Fruit fly (Drosophila melanogaster) whole organism, embryonic: ENCODE results near the gene slam.

Experiments used
- Abd-B ChIP-seq: fragments of 200-800 bp; sonication (Bioruptor generic); optimal IDR thresholded peaks from 2 replicates; lab custom pipeline; 2018; ENCODE audit warnings: missing biosample characterization, mild to moderate bottlenecking, missing genetic modification characterization, moderate library complexity
- Asciz ChIP-seq: fragments of 200-800 bp; sonication (Bioruptor generic); optimal IDR thresholded peaks from 2 replicates; lab custom pipeline; 2017; ENCODE audit warnings: missing biosample characterization, mild to moderate bottlenecking, missing genetic modification characterization, missing genetic modification reagents
- Awh ChIP-seq: fragments of 200-800 bp; sonication (Bioruptor generic); IDR thresholded peaks from 2 replicates; pipeline ENCODE4, ENCODE4 v1.3.6; 2022; ENCODE audit warnings: missing biosample characterization, missing genetic modification characterization
- Bgb ChIP-seq: fragments of 200-800 bp; sonication (Bioruptor generic); IDR thresholded peaks from 2 replicates; pipeline ENCODE4 v1.3.6; 2022; ENCODE audit warnings: missing biosample characterization, missing genetic modification characterization; ENCODE audit not compliant: partially characterized antibody
- CG10209 ChIP-seq: fragments of 200-800 bp; sonication (Bioruptor generic); optimal IDR thresholded peaks from 3 replicates; lab custom pipeline; 2017; ENCODE audit warnings: missing biosample characterization, mild to moderate bottlenecking, missing genetic modification characterization, missing genetic modification reagents
- CG1024 ChIP-seq: fragments of 200-800 bp; sonication (Bioruptor generic); IDR thresholded peaks from 2 replicates; pipeline ENCODE4 v1.3.6; 2022; ENCODE audit warnings: missing biosample characterization, missing genetic modification characterization
- CG12155 ChIP-seq: fragments of 200-800 bp; sonication (Bioruptor generic); optimal IDR thresholded peaks from 3 replicates; lab custom pipeline; 2016; ENCODE audit warnings: missing biosample characterization, missing genetic modification characterization
- CG12219 ChIP-seq: fragments of 200-800 bp; sonication (Bioruptor generic); optimal IDR thresholded peaks from 3 replicates; lab custom pipeline; 2018; ENCODE audit warnings: missing biosample characterization, mild to moderate bottlenecking, missing genetic modification characterization
- CG13296 ChIP-seq: fragments of 200-800 bp; sonication (Bioruptor generic); optimal IDR thresholded peaks from 3 replicates; lab custom pipeline; 2018; ENCODE audit warnings: missing biosample characterization, mild to moderate bottlenecking, missing genetic modification characterization
- CG1529 ChIP-seq: fragments of 200-800 bp; sonication (Bioruptor generic); optimal IDR thresholded peaks from 3 replicates; lab custom pipeline; 2018; ENCODE audit warnings: missing biosample characterization, missing genetic modification characterization
- CG15514 ChIP-seq: fragments of 200-800 bp; sonication (Bioruptor generic); optimal IDR thresholded peaks from 3 replicates; lab custom pipeline; 2017; ENCODE audit warnings: missing biosample characterization, missing genetic modification characterization, mild to moderate bottlenecking, moderate library complexity, missing genetic modification reagents
- CG17829 ChIP-seq: fragments of 200-800 bp; optimal IDR thresholded peaks from 2 replicates; lab custom pipeline; 2019; ENCODE audit warnings: missing biosample characterization, mild to moderate bottlenecking, missing genetic modification characterization, moderate library complexity
- CG1792 ChIP-seq: fragments of 200-800 bp; sonication (Bioruptor generic); optimal IDR thresholded peaks from 2 replicates; lab custom pipeline; 2016; ENCODE audit warnings: missing biosample characterization, missing genetic modification characterization
- CG18599 ChIP-seq: fragments of 200-800 bp; sonication (Bioruptor generic); optimal IDR thresholded peaks from 3 replicates; lab custom pipeline; 2017; ENCODE audit warnings: missing biosample characterization, missing genetic modification characterization, mild to moderate bottlenecking, moderate library complexity, missing genetic modification reagents
- CG18764 ChIP-seq: fragments of 200-800 bp; sonication (Bioruptor generic); optimal IDR thresholded peaks from 3 replicates; lab custom pipeline; 2016; ENCODE audit warnings: missing biosample characterization, missing genetic modification characterization
- CG2116 ChIP-seq: fragments of 200-800 bp; sonication (Bioruptor generic); optimal IDR thresholded peaks from 3 replicates; lab custom pipeline; 2018; ENCODE audit warnings: missing biosample characterization, mild to moderate bottlenecking, missing genetic modification characterization
- CG2199 ChIP-seq: fragments of 200-800 bp; sonication (Bioruptor generic); IDR thresholded peaks from 3 replicates; pipeline ENCODE4 v1.3.6; 2022; ENCODE audit warnings: missing biosample characterization, missing genetic modification characterization
- CG30403 ChIP-seq: fragments of 200-800 bp; sonication (Bioruptor generic); optimal IDR thresholded peaks from 3 replicates; lab custom pipeline; 2016; ENCODE audit warnings: missing biosample characterization, missing genetic modification characterization
- CG33557 ChIP-seq: fragments of 200-800 bp; sonication (Bioruptor generic); optimal IDR thresholded peaks from 2 replicates; lab custom pipeline; 2019; ENCODE audit warnings: missing biosample characterization, mild to moderate bottlenecking, missing genetic modification characterization, moderate library complexity
- CG3847 ChIP-seq: fragments of 200-800 bp; sonication (Bioruptor generic); IDR thresholded peaks from 2 replicates; pipeline ENCODE4 v1.3.6; 2022; ENCODE audit warnings: missing biosample characterization, missing genetic modification characterization
- CG9727 ChIP-seq: fragments of 200-800 bp; sonication (Bioruptor generic); optimal IDR thresholded peaks from 3 replicates; lab custom pipeline; 2017; ENCODE audit warnings: missing biosample characterization, mild to moderate bottlenecking, missing genetic modification characterization
- CG9932 ChIP-seq: fragments of 200-800 bp; sonication (Bioruptor generic); IDR thresholded peaks from 2 replicates; pipeline ENCODE4 v1.3.6; 2022; ENCODE audit warnings: missing biosample characterization, missing genetic modification characterization
- CkIIα-i1 ChIP-seq: fragments of 200-800 bp; sonication (Bioruptor generic); IDR thresholded peaks from 2 replicates; pipeline ENCODE4 v1.3.6; 2022; ENCODE audit warnings: missing biosample characterization, missing genetic modification characterization
- D19B ChIP-seq: fragments of 200-800 bp; sonication (Bioruptor generic); optimal IDR thresholded peaks from 2 replicates; lab custom pipeline; 2017; ENCODE audit warnings: missing biosample characterization, mild to moderate bottlenecking, missing genetic modification characterization
- E2f1 ChIP-seq: fragments of 200-800 bp; sonication (Bioruptor generic); IDR thresholded peaks from 2 replicates; pipeline ENCODE4 v1.3.6; 2022; ENCODE audit warnings: missing biosample characterization, missing genetic modification characterization
- E2f2 ChIP-seq: fragments of 200-800 bp; sonication (Bioruptor generic); IDR thresholded peaks from 2 replicates; pipeline ENCODE4 v1.3.6; 2022; ENCODE audit warnings: missing biosample characterization, missing genetic modification characterization
- HLH3B ChIP-seq: fragments of 200-800 bp; sonication (Bioruptor generic); IDR thresholded peaks from 2 replicates; pipeline ENCODE4 v1.3.6; 2022; ENCODE audit warnings: missing biosample characterization, missing genetic modification characterization
- Hr3 ChIP-seq: fragments of 200-800 bp; sonication (Bioruptor generic); optimal IDR thresholded peaks from 3 replicates; lab custom pipeline; 2016; ENCODE audit warnings: missing biosample characterization, missing genetic modification characterization
- Hr39 ChIP-seq: fragments of >200 bp; optimal IDR thresholded peaks from 2 replicates; lab custom pipeline; 2017
- Lim3 ChIP-seq: fragments of 200-800 bp; sonication (Bioruptor generic); IDR thresholded peaks from 2 replicates; pipeline ENCODE4 v1.3.6; 2022; ENCODE audit warnings: missing biosample characterization, missing genetic modification characterization
- Scr ChIP-seq: fragments of 200-800 bp; sonication (Bioruptor generic); IDR thresholded peaks from 2 replicates; pipeline ENCODE4 v1.3.6; 2022; ENCODE audit warnings: missing biosample characterization, missing genetic modification characterization; ENCODE audit not compliant: partially characterized antibody
- Sry-δ ChIP-seq: fragments of 200-800 bp; sonication (Bioruptor generic); optimal IDR thresholded peaks from 2 replicates; lab custom pipeline; 2016; ENCODE audit warnings: missing biosample characterization, missing genetic modification characterization
- Ssrp ChIP-seq: fragments of 200-800 bp; sonication (Bioruptor generic); optimal IDR thresholded peaks from 2 replicates; lab custom pipeline; 2018; ENCODE audit warnings: missing biosample characterization, mild to moderate bottlenecking, missing genetic modification characterization, moderate library complexity
- Tbp ChIP-seq: fragments of >200 bp; optimal IDR thresholded peaks from 2 replicates; lab custom pipeline; 2018; ENCODE audit warnings: missing biosample characterization, missing genetic modification characterization
- Trl ChIP-seq, 3 experiments: fragments of >200 bp in 2 of 3; fragments of 200-800 bp in 1 of 3; sonication (Bioruptor generic) in 1 of 3; optimal IDR thresholded peaks; 2 replicates in 1 of 3; 3 replicates in 2 of 3; lab custom pipeline; 2016 to 2017; ENCODE audit warnings: missing biosample characterization in 1 of 3, missing genetic modification characterization in 1 of 3
- cg ChIP-seq: fragments of 200-800 bp; sonication (Bioruptor generic); optimal IDR thresholded peaks from 3 replicates; lab custom pipeline; 2019; ENCODE audit warnings: missing biosample characterization, mild to moderate bottlenecking, missing genetic modification characterization, moderate library complexity
- dmrt99B ChIP-seq: fragments of 200-800 bp; sonication (Bioruptor generic); optimal IDR thresholded peaks from 2 replicates; lab custom pipeline; 2018; ENCODE audit warnings: missing biosample characterization, mild to moderate bottlenecking, missing genetic modification characterization, moderate library complexity
- emc ChIP-seq: fragments of 200-800 bp; sonication (Bioruptor generic); optimal IDR thresholded peaks from 2 replicates; lab custom pipeline; 2016; ENCODE audit warnings: missing biosample characterization, missing genetic modification characterization
- ewg ChIP-seq: fragments of 200-800 bp; sonication (Bioruptor generic); optimal IDR thresholded peaks from 3 replicates; lab custom pipeline; 2017; ENCODE audit warnings: mild to moderate bottlenecking, missing biosample characterization, missing genetic modification reagents, missing genetic modification characterization
- fd102C ChIP-seq: fragments of 200-800 bp; sonication (Bioruptor generic); optimal IDR thresholded peaks from 2 replicates; lab custom pipeline; 2018; ENCODE audit warnings: missing biosample characterization, mild to moderate bottlenecking, missing genetic modification characterization, moderate library complexity
- fu2 ChIP-seq: fragments of 200-800 bp; sonication (Bioruptor generic); optimal IDR thresholded peaks from 2 replicates; lab custom pipeline; 2016; ENCODE audit warnings: missing biosample characterization, missing genetic modification characterization
- gt ChIP-seq: fragments of 200-800 bp; sonication (Bioruptor generic); IDR thresholded peaks from 2 replicates; pipeline ENCODE4 v1.3.6; 2022; ENCODE audit warnings: missing biosample characterization, missing genetic modification characterization
- h ChIP-seq: fragments of >200 bp; optimal IDR thresholded peaks from 2 replicates; lab custom pipeline; 2017
- hth ChIP-seq: fragments of >200 bp; optimal IDR thresholded peaks from 2 replicates; lab custom pipeline; 2017; ENCODE audit warnings: inconsistent platforms
- lab ChIP-seq: fragments of 200-800 bp; sonication (Bioruptor generic); optimal IDR thresholded peaks from 3 replicates; lab custom pipeline; 2017; ENCODE audit warnings: missing biosample characterization, missing genetic modification characterization, mild to moderate bottlenecking, moderate library complexity, missing genetic modification reagents
- lov ChIP-seq, 2 experiments: fragments of 200-800 bp in 1 of 2; fragments of >200 bp in 1 of 2; sonication (Bioruptor generic) in 1 of 2; IDR thresholded peaks in 1 of 2; optimal IDR thresholded peaks in 1 of 2; 2 replicates in 1 of 2; 3 replicates in 1 of 2; pipeline versions ENCODE4 v1.3.6 to Lab custom; 2017 to 2022; ENCODE audit warnings: missing biosample characterization in 1 of 2, missing genetic modification characterization in 1 of 2
- pros ChIP-seq: fragments of 200-800 bp; sonication (Bioruptor generic); optimal IDR thresholded peaks from 3 replicates; lab custom pipeline; 2019; ENCODE audit warnings: missing biosample characterization, mild to moderate bottlenecking, missing genetic modification characterization, moderate library complexity
- toy ChIP-seq: fragments of 200-800 bp; sonication (Bioruptor generic); IDR thresholded peaks from 2 replicates; pipeline ENCODE4 v1.3.6; 2022; ENCODE audit warnings: missing biosample characterization, missing genetic modification characterization
- ttk ChIP-seq: fragments of 200-800 bp; sonication (Bioruptor generic); IDR thresholded peaks from 2 replicates; pipeline ENCODE4 v2.1.2; 2022; ENCODE audit warnings: missing biosample characterization, missing genetic modification characterization
- zen ChIP-seq: fragments of 200-800 bp; sonication (Bioruptor generic); optimal IDR thresholded peaks from 3 replicates; lab custom pipeline; 2018; ENCODE audit warnings: missing biosample characterization, mild to moderate bottlenecking, missing genetic modification characterization, moderate library complexity

Gene slam

dm6 chr2L:6356686-6357362 is 15.4 kb upstream of the slam start (continued):
- TF ChIP-seq CG3847 (GFP tag; lab: Robert Waterston, UW) = 0 out of 2 replicates have a peak, but pooled peaks have one; percentile 20
- no peak for TF ChIP-seq emc
- TF ChIP-seq HLH3B = peak; percentile 10; the same call in 1 of the 2 replicates
- TF ChIP-seq Trl (optimal IDR thresholded peaks at IDR 0.05; lab: Kevin White, UChicago) = no peak
- TF ChIP-seq Trl (GFP tag; optimal IDR thresholded peaks at IDR 0.05; lab: Kevin White, UChicago) = peak; percentile 13
- TF ChIP-seq hth (lab: Kevin White, UChicago) = no peak
- peak; percentile 59 for TF ChIP-seq CG17829 (tag; lab: Kevin White, UChicago)
- TF ChIP-seq CG2199 (GFP tag; lab: Robert Waterston, UW) = no peak
- TF ChIP-seq cg (GFP tag; lab: Kevin White, UChicago) = no peak
- TF ChIP-seq ttk (GFP tag; lab: Robert Waterston, UW) = no peak
- TF ChIP-seq ewg (GFP tag; lab: Kevin White, UChicago) = peak; percentile 45
- TF ChIP-seq Abd-B = no peak
- TF ChIP-seq CkIIα-i1 (GFP tag; lab: Robert Waterston, UW) = no peak
- TF ChIP-seq toy (GFP tag; lab: Robert Waterston, UW) = no peak
- peak; percentile 37 for TF ChIP-seq CG15514 (GFP tag; lab: Kevin White, UChicago)
- no peak for TF ChIP-seq Hr3 (GFP tag; lab: Kevin White, UChicago)
- TF ChIP-seq lov (optimal IDR thresholded peaks at IDR 0.05; lab: Kevin White, UChicago) = no peak
- no peak for TF ChIP-seq lov (GFP tag; IDR thresholded peaks at IDR 0.05; lab: Robert Waterston, UW)
- TF ChIP-seq fu2 = no peak
- TF ChIP-seq CG12155 (GFP tag; lab: Kevin White, UChicago) = no peak
- TF ChIP-seq CG18764 = peak; percentile 56
- TF ChIP-seq CG30403 (GFP tag; lab: Kevin White, UChicago) = peak; percentile 9
- no peak for TF ChIP-seq Scr (GFP tag; lab: Robert Waterston, UW)
- TF ChIP-seq CG2116 (GFP tag; lab: Kevin White, UChicago) = no peak
- no peak for TF ChIP-seq CG1792 (GFP tag; lab: Kevin White, UChicago)
- no peak for TF ChIP-seq Tbp
- peak; percentile 45 for TF ChIP-seq fd102C (GFP tag; lab: Kevin White, UChicago)
- TF ChIP-seq CG18599 (GFP tag; lab: Kevin White, UChicago) = peak; percentile 52
- TF ChIP-seq CG9932 (GFP tag; lab: Robert Waterston, UW) = peak; percentile 51
- peak; percentile 41 for TF ChIP-seq CG9727 (GFP tag; lab: Kevin White, UChicago)
- no peak for TF ChIP-seq E2f1 (GFP tag; lab: Robert Waterston, UW)
- no peak for TF ChIP-seq pros (GFP tag; lab: Kevin White, UChicago)
- peak; percentile 32 for TF ChIP-seq dmrt99B (tag; lab: Kevin White, UChicago)
- peak; percentile 4 for TF ChIP-seq CG10209 (GFP tag; lab: Kevin White, UChicago)
- TF ChIP-seq gt = no peak
- TF ChIP-seq CG33557 (GFP tag; lab: Kevin White, UChicago) = no peak
- peak; percentile 55; the same call in 1 of the 2 replicates for TF ChIP-seq CG1024 (GFP tag; lab: Robert Waterston, UW)
- peak; percentile 68 for TF ChIP-seq lab (GFP tag; lab: Kevin White, UChicago)
- no peak for TF ChIP-seq Hr39 (lab: Kevin White, UChicago)
- no peak for TF ChIP-seq E2f2 (GFP tag; lab: Robert Waterston, UW)
- peak; percentile 30 for TF ChIP-seq CG1529 (GFP tag; lab: Kevin White, UChicago)
- TF ChIP-seq Ssrp = peak; percentile 2
- no peak for TF ChIP-seq h (lab: Kevin White, UChicago)
- peak; percentile 68 for TF ChIP-seq zen (tag; lab: Kevin White, UChicago)
- no peak for TF ChIP-seq D19B (GFP tag; lab: Kevin White, UChicago)
- peak; percentile 32 for TF ChIP-seq CG12219 (GFP tag; lab: Kevin White, UChicago)
- peak; percentile 60; the same call in 1 of the 2 replicates for TF ChIP-seq Awh (GFP tag; lab: Robert Waterston, UW)
- no peak for TF ChIP-seq Sry-δ (GFP tag; lab: Kevin White, UChicago)
- peak; percentile 33 for TF ChIP-seq CG13296 (GFP tag; lab: Kevin White, UChicago)
- TF ChIP-seq Bgb (GFP tag; lab: Robert Waterston, UW) = peak; percentile 70
- TF ChIP-seq Asciz (GFP tag; lab: Kevin White, UChicago) = peak; percentile 44
- no peak for TF ChIP-seq Lim3 (GFP tag; lab: Robert Waterston, UW)
